Fruit fly (Drosophila melanogaster): ENCODE data around the gene CG42266.

The CG42266 gene

DNA sequence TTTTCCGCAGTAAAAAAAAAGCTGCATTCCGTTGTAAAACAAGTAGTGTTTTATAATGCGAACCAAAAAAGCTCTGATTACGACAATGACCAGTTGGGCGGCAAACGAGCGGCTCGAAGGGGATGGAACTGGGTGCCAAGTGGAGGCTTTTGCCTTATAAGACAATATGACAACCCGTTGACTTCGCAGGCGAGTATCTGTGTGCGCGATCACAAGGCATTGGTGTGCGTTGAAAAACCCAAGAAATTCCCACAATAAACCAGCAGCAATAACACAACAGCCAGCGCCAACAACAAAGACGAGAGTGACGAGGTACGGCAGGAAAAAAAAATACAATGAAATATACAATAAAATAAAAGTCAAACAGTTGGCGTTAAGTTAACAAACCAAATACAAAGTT, 25.1 kb downstream of the CG42266 start (continued):
- TF ChIP-seq Fer3 (tag; optimal IDR thresholded peaks at IDR 0.05) (peak; percentile 20), CG12659 (GFP tag; optimal IDR thresholded peaks at IDR 0.05) (no peak), sob (GFP tag; IDR thresholded peaks at IDR 0.05) (peak; percentile 31; the same call in 1 of the 2 replicates), tio (GFP tag; optimal IDR thresholded peaks at IDR 0.05) (no peak), CG6654 (GFP tag; optimal IDR thresholded peaks at IDR 0.05) (no peak), cwo (GFP tag; optimal IDR thresholded peaks at IDR 0.05) (peak; percentile 27), CG2712 (tag; optimal IDR thresholded peaks at IDR 0.05) (no peak), pan (optimal IDR thresholded peaks at IDR 0.05) (no peak), pan (GFP tag; optimal IDR thresholded peaks at IDR 0.05 in 1 of 2, IDR thresholded peaks at IDR 0.05 in 1 of 2) (peak in 1 of 2 experiments; percentile 12), CG4404 (GFP tag; IDR thresholded peaks at IDR 0.05) (no peak), Pdp1 (GFP tag; optimal IDR thresholded peaks at IDR 0.05) (peak in 1 of 2 experiments; percentile 97), CG1602 (GFP tag; optimal IDR thresholded peaks at IDR 0.05) (no peak), Rx (GFP tag; IDR thresholded peaks at IDR 0.05) (no peak), phol (tag; optimal IDR thresholded peaks at IDR 0.05) (no peak), CG10431 (GFP tag; optimal IDR thresholded peaks at IDR 0.05) (no peak), Nf-YA (GFP tag; IDR thresholded peaks at IDR 0.05) (no peak), jigr1 (GFP tag; IDR thresholded peaks at IDR 0.05) (no peak), CG11456 (GFP tag; IDR thresholded peaks at IDR 0.05) (no peak), trh (GFP tag; optimal IDR thresholded peaks at IDR 0.05) (no peak), ato (GFP tag; IDR thresholded peaks at IDR 0.05; ENCODE audit: partially characterized antibody) (no peak), CG13775 (GFP tag; optimal IDR thresholded peaks at IDR 0.05) (no peak), CG6254 (GFP tag; optimal IDR thresholded peaks at IDR 0.05) (no peak), ap (GFP tag; IDR thresholded peaks at IDR 0.05) (no peak), org-1 (GFP tag; optimal IDR thresholded peaks at IDR 0.05) (no peak), disco-r (GFP tag; optimal IDR thresholded peaks at IDR 0.05) (no peak), CG9727 (GFP tag; optimal IDR thresholded peaks at IDR 0.05) (no peak), CG1603 (tag; optimal IDR thresholded peaks at IDR 0.05) (no peak), CG4424 (GFP tag; optimal IDR thresholded peaks at IDR 0.05) (no peak), Mes4 (GFP tag; optimal IDR thresholded peaks at IDR 0.05) (no peak), twi (tag; optimal IDR thresholded peaks at IDR 0.05) (no peak), H15 (GFP tag; IDR thresholded peaks at IDR 0.05) (no peak), gro (GFP tag; optimal IDR thresholded peaks at IDR 0.05) (peak; percentile 50), Dip3 (GFP tag; optimal IDR thresholded peaks at IDR 0.05) (no peak), dm (GFP tag; optimal IDR thresholded peaks at IDR 0.05) (no peak), NK7.1 (GFP tag; optimal IDR thresholded peaks at IDR 0.05) (no peak), CG15269 (tag; optimal IDR thresholded peaks at IDR 0.05) (peak; percentile 82), Oli (tag; optimal IDR thresholded peaks at IDR 0.05) (no peak), HmgD (GFP tag; optimal IDR thresholded peaks at IDR 0.05) (no peak), CG12236 (GFP tag; optimal IDR thresholded peaks at IDR 0.05) (no peak), CG10565 (GFP tag; optimal IDR thresholded peaks at IDR 0.05) (no peak), Doc3 (GFP tag; IDR thresholded peaks at IDR 0.05; ENCODE audit: partially characterized antibody) (no peak), CG17359 (tag; optimal IDR thresholded peaks at IDR 0.05) (peak; percentile 9), CG17361 (GFP tag; IDR thresholded peaks at IDR 0.05) (no peak), CG14667 (GFP tag; IDR thresholded peaks at IDR 0.05) (no peak), CG6813 (GFP tag; optimal IDR thresholded peaks at IDR 0.05) (no peak), tap (tag; optimal IDR thresholded peaks at IDR 0.05) (no peak), Hr78 (GFP tag; optimal IDR thresholded peaks at IDR 0.05) (no peak), Optix (GFP tag; IDR thresholded peaks at IDR 0.05) (no peak), Bteb2 (GFP tag; optimal IDR thresholded peaks at IDR 0.05) (no peak), fd96Cb (tag; optimal IDR thresholded peaks at IDR 0.05) (no peak), CG8290 (GFP tag; optimal IDR thresholded peaks at IDR 0.05) (no peak), CG8290 (tag; optimal IDR thresholded peaks at IDR 0.05) (peak in 1 of 2 experiments; percentile 38)

Data from whole organism, embryonic.